Worm (Caenorhabditis elegans): ENCODE results near the gene cutl-29.

The cutl-29 gene

DNA sequence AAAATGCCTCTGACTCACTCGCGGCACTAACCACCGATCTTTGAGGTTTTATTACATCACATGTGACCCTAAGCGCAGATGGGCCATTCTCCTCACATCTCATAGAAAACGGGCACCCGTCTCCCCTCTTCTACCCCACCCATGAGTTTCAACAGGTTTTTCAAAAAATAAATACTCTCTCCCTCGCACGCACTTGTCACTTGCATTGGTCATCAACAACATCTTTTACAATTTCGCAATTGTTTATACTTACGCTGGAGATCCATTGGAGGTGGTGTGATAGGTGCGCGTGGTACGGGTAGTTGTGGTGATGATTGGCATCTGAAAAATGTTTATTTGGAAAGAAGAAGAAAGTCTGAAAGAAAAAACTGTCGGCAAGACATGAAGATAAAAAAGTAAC, 34.8 kb downstream of the cutl-29 start, which contains the start of gene M60.4:
M60.4 (minus strand) TSS at position 321 of the 400 bp plus-strand sequence.
- TF ChIP-seq hlh-30 (tag; optimal IDR thresholded peaks at IDR 0.05; ENCODE audit: insufficient read depth) (peak; percentile 95), mep-1 (tag; optimal IDR thresholded peaks at IDR 0.05) (peak; percentile 45), dmd-6 (GFP tag; IDR thresholded peaks at IDR 0.05) (peak; percentile 64), mes-2 (tag; optimal IDR thresholded peaks at IDR 0.05; ENCODE audit: poor library complexity, severe bottlenecking) (peak; percentile 17), nhr-28 (tag; optimal IDR thresholded peaks at IDR 0.05) (peak; percentile 62), ceh-20 (GFP tag; IDR thresholded peaks at IDR 0.05) (peak; percentile 55; the same call in 1 of the 2 replicates), nhr-11 (tag; optimal IDR thresholded peaks at IDR 0.05) (peak; percentile 11), nhr-41 (GFP tag; IDR thresholded peaks at IDR 0.05) (no peak), T20F7.1 (GFP tag; optimal IDR thresholded peaks at IDR 0.05) (no peak), lir-3 (tag; optimal IDR thresholded peaks at IDR 0.05) (no peak), lin-39 (tag; optimal IDR thresholded peaks at IDR 0.05) (no peak), hlh-11 (tag; optimal IDR thresholded peaks at IDR 0.05) (peak; percentile 74), mdl-1 (tag; optimal IDR thresholded peaks at IDR 0.05) (peak; percentile 63 to 80), ztf-7 (tag; optimal IDR thresholded peaks at IDR 0.05) (no peak), hmg-1.1 (GFP tag; IDR thresholded peaks at IDR 0.05) (peak; percentile 47), unc-62 (GFP tag; optimal IDR thresholded peaks at IDR 0.05 in 1 of 2) (peak in 1 of 2 experiments; percentile 100), unc-62 (tag; optimal IDR thresholded peaks at IDR 0.05) (no peak), daf-16 (GFP tag; optimal IDR thresholded peaks at IDR 0.05) (peak in 1 of 2 experiments; percentile 94), daf-16 (tag; optimal IDR thresholded peaks at IDR 0.05) (peak; percentile 48), tra-1 (GFP tag; IDR thresholded peaks at IDR 0.05) (peak; percentile 70), hif-1 (tag; optimal IDR thresholded peaks at IDR 0.05) (peak in 1 of 2 experiments; percentile 28), aha-1 (tag) (peak; percentile 78), lsy-2 (tag; optimal IDR thresholded peaks at IDR 0.05) (peak in 1 of 2 experiments; percentile 36), mxl-3 (GFP tag; optimal IDR thresholded peaks at IDR 0.05) (peak; percentile 57), dve-1 (tag; optimal IDR thresholded peaks at IDR 0.05; ENCODE audit: insufficient read depth) (peak; percentile 43), nhr-25 (tag; optimal IDR thresholded peaks at IDR 0.05; ENCODE audit: borderline replicate concordance, insufficient read depth) (peak; percentile 18)

ce11 chrX:8233554-8233953, 37.3 kb downstream of the cutl-29 start:
- TF ChIP-seq ztf-11 (tag; optimal IDR thresholded peaks at IDR 0.05): no peak
- 0 out of 2 replicates have a peak, but pooled peaks have one; percentile 24 for TF ChIP-seq hmg-1.1 (GFP tag; IDR thresholded peaks at IDR 0.05)
- peak in 1 of 2 experiments; percentile 72 for TF ChIP-seq daf-16 (GFP tag; optimal IDR thresholded peaks at IDR 0.05)
- TF ChIP-seq daf-16 (tag; optimal IDR thresholded peaks at IDR 0.05): no peak
- TF ChIP-seq hlh-30 (tag; optimal IDR thresholded peaks at IDR 0.05; ENCODE audit: insufficient read depth): peak; percentile 58
- peak in 1 of 2 experiments; percentile 39 for TF ChIP-seq unc-62 (GFP tag; optimal IDR thresholded peaks at IDR 0.05 in 1 of 2)
- TF ChIP-seq unc-62 (tag; optimal IDR thresholded peaks at IDR 0.05): no peak

DNA sequence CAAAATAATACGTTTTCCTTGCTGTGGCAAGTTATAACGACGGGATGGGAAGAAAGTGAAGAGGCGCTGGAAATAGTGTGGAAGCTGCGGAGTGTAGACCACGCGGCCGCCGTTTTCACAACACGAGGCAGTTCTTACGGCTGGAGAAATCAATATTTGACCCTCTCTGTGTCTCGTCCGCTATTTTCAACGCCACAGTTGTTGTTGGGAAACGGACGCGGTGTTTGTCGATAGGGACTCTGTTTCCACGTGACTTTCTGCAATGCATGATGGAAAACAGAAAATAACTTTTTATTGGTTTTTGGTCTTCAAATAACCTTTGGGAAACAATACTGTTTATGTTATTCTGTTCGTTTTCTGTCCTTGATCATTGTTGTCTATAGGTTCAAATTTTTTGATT, 39.0 kb downstream of the cutl-29 start, which contains the start of gene K02A6.3:
K02A6.3 (minus strand) TSS at position 74 of the 400 bp plus-strand sequence.
- TF ChIP-seq ceh-44 (GFP tag; IDR thresholded peaks at IDR 0.05) (no peak), zag-1 (tag; optimal IDR thresholded peaks at IDR 0.05) (no peak), ces-1 (GFP tag; optimal IDR thresholded peaks at IDR 0.05) (no peak), gei-8 (GFP tag; optimal IDR thresholded peaks at IDR 0.05) (peak; percentile 77), lsy-2 (tag; optimal IDR thresholded peaks at IDR 0.05) (peak in 1 of 2 experiments; percentile 83), nhr-76 (tag; optimal IDR thresholded peaks at IDR 0.05) (peak; percentile 63), dmd-8 (GFP tag; IDR thresholded peaks at IDR 0.05) (no peak), unc-39 (tag; optimal IDR thresholded peaks at IDR 0.05) (no peak), madf-5 (GFP tag; IDR thresholded peaks at IDR 0.05) (no peak), ztf-11 (tag; optimal IDR thresholded peaks at IDR 0.05) (no peak), ceh-62 (tag; optimal IDR thresholded peaks at IDR 0.05) (no peak), dmd-6 (GFP tag; IDR thresholded peaks at IDR 0.05) (peak; percentile 94), nhr-237 (tag; optimal IDR thresholded peaks at IDR 0.05) (no peak), dve-1 (tag; optimal IDR thresholded peaks at IDR 0.05; ENCODE audit: insufficient read depth) (peak; percentile 95), dpl-1 (GFP tag; optimal IDR thresholded peaks at IDR 0.05) (peak; percentile 56), nhr-111 (GFP tag; optimal IDR thresholded peaks at IDR 0.05) (no peak), nhr-102 (tag; optimal IDR thresholded peaks at IDR 0.05) (peak; percentile 82), D1046.2 (GFP tag; IDR thresholded peaks at IDR 0.05) (no peak), sdz-12 (GFP tag; optimal IDR thresholded peaks at IDR 0.05) (no peak), madf-9 (GFP tag; conservative IDR thresholded peaks at IDR 0.05) (peak; percentile 62), php-3 (GFP tag; IDR thresholded peaks at IDR 0.05) (peak; percentile 68), pqm-1 (tag; optimal IDR thresholded peaks at IDR 0.05) (peak; percentile 41), rbr-2 (tag; optimal IDR thresholded peaks at IDR 0.05) (peak; percentile 79), mes-2 (tag; optimal IDR thresholded peaks at IDR 0.05; ENCODE audit: poor library complexity, severe bottlenecking) (peak; percentile 71), mep-1 (tag; optimal IDR thresholded peaks at IDR 0.05) (peak; percentile 93), tra-1 (GFP tag; IDR thresholded peaks at IDR 0.05) (peak; percentile 85)
